Fruit fly (Drosophila melanogaster): ENCODE measurements around the gene CG1172.

- no peak for TF ChIP-seq CG14711 (tag; optimal IDR thresholded peaks at IDR 0.05)
- TF ChIP-seq CG7045 (GFP tag; optimal IDR thresholded peaks at IDR 0.05), result no peak
- no peak for TF ChIP-seq pad (GFP tag; optimal IDR thresholded peaks at IDR 0.05)
- TF ChIP-seq kay (GFP tag; ENCODE audit: borderline replicate concordance), result no peak
- no peak for TF ChIP-seq tj (GFP tag; optimal IDR thresholded peaks at IDR 0.05)
- TF ChIP-seq cic (GFP tag; optimal IDR thresholded peaks at IDR 0.05), result no peak
- no peak for TF ChIP-seq toe (GFP tag; optimal IDR thresholded peaks at IDR 0.05)
- no peak for TF ChIP-seq CG5204 (GFP tag; optimal IDR thresholded peaks at IDR 0.05)
- TF ChIP-seq ovo (GFP tag; optimal IDR thresholded peaks at IDR 0.05), result no peak
- no peak for TF ChIP-seq cnc (optimal IDR thresholded peaks at IDR 0.05)
- TF ChIP-seq CG11617 (GFP tag; optimal IDR thresholded peaks at IDR 0.05), result no peak
- no peak for TF ChIP-seq Mnt (GFP tag; optimal IDR thresholded peaks at IDR 0.05)
- TF ChIP-seq CG7101 (tag; optimal IDR thresholded peaks at IDR 0.05), result no peak
These were observed 5.4 kb downstream of the CG1172 start, which contains the start of gene Or83a for dm6 chr3R:5399096-5399495.
